Fruit fly (Drosophila melanogaster) whole organism, wandering third instar larva: ENCODE measurements around the gene CG1607.

Source experiments
- Abd-B ChIP-seq: fragments of >200 bp; optimal IDR thresholded peaks from 2 replicates; lab custom pipeline; 2017; ENCODE audit warnings: missing biosample characterization, missing genetic modification characterization
- CG32264 ChIP-seq: fragments of 200-800 bp; sonication (Bioruptor generic); optimal IDR thresholded peaks from 2 replicates; lab custom pipeline; 2016; ENCODE audit warnings: missing biosample characterization, missing genetic modification characterization
- CG9705 ChIP-seq: fragments of 200-800 bp; sonication (Bioruptor generic); optimal IDR thresholded peaks from 2 replicates; lab custom pipeline; 2018; ENCODE audit warnings: missing biosample characterization, mild to moderate bottlenecking, missing genetic modification characterization
- CrebA ChIP-seq: fragments of 200-800 bp; sonication (Bioruptor generic); optimal IDR thresholded peaks from 2 replicates; lab custom pipeline; 2016; ENCODE audit warnings: missing biosample characterization, mild to moderate bottlenecking, missing genetic modification characterization, borderline replicate concordance
- Dfd ChIP-seq: fragments of >200 bp; optimal IDR thresholded peaks from 2 replicates; lab custom pipeline; 2017; ENCODE audit warnings: missing biosample characterization, missing genetic modification characterization
- Dif ChIP-seq: fragments of 200-275, 200-300 bp; sonication (Bioruptor generic); optimal IDR thresholded peaks from 2 replicates; lab custom pipeline; 2018; ENCODE audit warnings: missing biosample characterization, missing genetic modification characterization; ENCODE audit not compliant: partially characterized antibody
- GATAd ChIP-seq: sonication (Bioruptor generic); optimal IDR thresholded peaks from 2 replicates; lab custom pipeline; 2016; ENCODE audit warnings: missing biosample characterization, missing genetic modification characterization
- HLH106 ChIP-seq: fragments of 200-800 bp; optimal IDR thresholded peaks from 3 replicates; lab custom pipeline; 2019; ENCODE audit warnings: missing biosample characterization, mild to moderate bottlenecking, missing genetic modification characterization, moderate library complexity
- Hnf4 ChIP-seq: fragments of 200-800 bp; sonication (Bioruptor generic); optimal IDR thresholded peaks from 2 replicates; lab custom pipeline; 2016; ENCODE audit warnings: missing biosample characterization, mild to moderate bottlenecking, missing genetic modification characterization
- Hr78 ChIP-seq: fragments of >200 bp; optimal IDR thresholded peaks from 2 replicates; lab custom pipeline; 2017; ENCODE audit warnings: missing biosample characterization, missing genetic modification characterization
- Hr83 ChIP-seq: fragments of 200-300 bp; sonication (Bioruptor generic); optimal IDR thresholded peaks from 2 replicates; lab custom pipeline; 2016; ENCODE audit warnings: missing biosample characterization, mild to moderate bottlenecking, missing genetic modification characterization, moderate library complexity; ENCODE audit not compliant: poor library complexity, severe bottlenecking
- Jra ChIP-seq: sonication (Bioruptor generic); optimal IDR thresholded peaks from 2 replicates; lab custom pipeline; 2016; ENCODE audit warnings: missing biosample characterization, missing genetic modification characterization
- Mio ChIP-seq: sonication (Bioruptor generic); optimal IDR thresholded peaks from 2 replicates; lab custom pipeline; 2016; ENCODE audit warnings: missing biosample characterization, missing genetic modification characterization
- Myc ChIP-seq: fragments of >200 bp; optimal IDR thresholded peaks from 2 replicates; lab custom pipeline; 2017
- N ChIP-seq: fragments of >200 bp; optimal IDR thresholded peaks from 2 replicates; lab custom pipeline; 2018; ENCODE audit warnings: missing biosample characterization, missing external identifiers, missing genetic modification characterization
- OdsH ChIP-seq: fragments of 200-800 bp; sonication (Bioruptor generic); optimal IDR thresholded peaks from 2 replicates; lab custom pipeline; 2016; ENCODE audit warnings: missing biosample characterization, mild to moderate bottlenecking, missing genetic modification characterization
- Rel ChIP-seq, 2 experiments: fragments of 200-800 bp; sonication (Bioruptor generic) in 1 of 2; optimal IDR thresholded peaks; 2 replicates in 1 of 2; 3 replicates in 1 of 2; lab custom pipeline; 2016 to 2019; ENCODE audit warnings: mild to moderate bottlenecking in 2 of 2, missing biosample characterization in 2 of 2, missing genetic modification characterization in 2 of 2, moderate library complexity in 1 of 2
- Sp1 ChIP-seq: fragments of 200-800 bp; sonication (Bioruptor generic); optimal IDR thresholded peaks from 3 replicates; lab custom pipeline; 2019; ENCODE audit warnings: missing biosample characterization, mild to moderate bottlenecking, missing genetic modification characterization, moderate library complexity
- Vsx2 ChIP-seq: fragments of 200-300, 225-300 bp; sonication (Bioruptor generic); optimal IDR thresholded peaks from 2 replicates; lab custom pipeline; 2018; ENCODE audit warnings: missing biosample characterization, missing genetic modification characterization; ENCODE audit not compliant: partially characterized antibody
- br ChIP-seq: fragments of 200-800 bp; sonication (Bioruptor generic); optimal IDR thresholded peaks from 2 replicates; lab custom pipeline; 2016; ENCODE audit warnings: missing biosample characterization, missing genetic modification characterization
- brk ChIP-seq: fragments of 200-800 bp; sonication (Bioruptor generic); optimal IDR thresholded peaks from 2 replicates; lab custom pipeline; 2016; ENCODE audit warnings: missing biosample characterization, mild to moderate bottlenecking, missing genetic modification characterization
- dl ChIP-seq, 2 experiments: fragments of 175-275, 200-275 bp in 1 of 2; fragments of 200-275 bp in 1 of 2; sonication (Bioruptor generic); optimal IDR thresholded peaks; lab custom pipeline; 2018; ENCODE audit warnings: mild to moderate bottlenecking in 2 of 2, missing biosample characterization in 2 of 2, missing genetic modification characterization in 2 of 2, moderate library complexity in 2 of 2; ENCODE audit not compliant: partially characterized antibody in 2 of 2, insufficient read depth in 1 of 2
- dmrt93B ChIP-seq: fragments of 200-800 bp; sonication (Bioruptor generic); optimal IDR thresholded peaks from 2 replicates; lab custom pipeline; 2018; ENCODE audit warnings: missing biosample characterization, mild to moderate bottlenecking, missing genetic modification characterization
- dsf ChIP-seq: sonication (Bioruptor generic); optimal IDR thresholded peaks from 2 replicates; lab custom pipeline; 2016; ENCODE audit warnings: missing biosample characterization, missing genetic modification characterization, borderline replicate concordance
- ey ChIP-seq: fragments of 200-800 bp; sonication (Bioruptor generic); optimal IDR thresholded peaks from 2 replicates; lab custom pipeline; 2016; ENCODE audit warnings: missing biosample characterization, missing genetic modification characterization
- foxo ChIP-seq, 2 experiments: fragments of 200-800 bp; sonication (Bioruptor generic); optimal IDR thresholded peaks; 2 replicates in 1 of 2; 3 replicates in 1 of 2; lab custom pipeline; 2016 to 2017; ENCODE audit warnings: missing biosample characterization in 2 of 2, missing genetic modification characterization in 2 of 2
- fru ChIP-seq: fragments of 200-800 bp; sonication (Bioruptor generic); optimal IDR thresholded peaks from 3 replicates; lab custom pipeline; 2016; ENCODE audit warnings: missing biosample characterization, mild to moderate bottlenecking, missing genetic modification characterization
- h ChIP-seq: fragments of 200-800 bp; sonication (Bioruptor generic); optimal IDR thresholded peaks from 3 replicates; lab custom pipeline; 2016; ENCODE audit warnings: missing biosample characterization, mild to moderate bottlenecking, missing genetic modification characterization
- jim ChIP-seq: fragments of 175-275, 200-325 bp; sonication (Bioruptor generic); optimal IDR thresholded peaks from 2 replicates; lab custom pipeline; 2016; ENCODE audit warnings: missing biosample characterization, mild to moderate bottlenecking, missing genetic modification characterization
- lola ChIP-seq: fragments of >200 bp; optimal IDR thresholded peaks from 2 replicates; lab custom pipeline; 2017; ENCODE audit warnings: missing biosample characterization, missing genetic modification characterization
- pan ChIP-seq: fragments of >200 bp; optimal IDR thresholded peaks from 2 replicates; lab custom pipeline; 2017
- psq ChIP-seq: fragments of 200-800 bp; sonication (Bioruptor generic); optimal IDR thresholded peaks from 3 replicates; lab custom pipeline; 2017; ENCODE audit warnings: missing biosample characterization, mild to moderate bottlenecking, missing genetic modification characterization, moderate library complexity
- rgr ChIP-seq: fragments of 200-800 bp; sonication (Bioruptor generic); optimal IDR thresholded peaks from 3 replicates; lab custom pipeline; 2016; ENCODE audit warnings: missing biosample characterization, mild to moderate bottlenecking, missing genetic modification characterization
- sage ChIP-seq: fragments of 200-800 bp; sonication (Bioruptor generic); optimal IDR thresholded peaks from 2 replicates; lab custom pipeline; 2016; ENCODE audit warnings: missing biosample characterization, mild to moderate bottlenecking, missing genetic modification characterization
- sv ChIP-seq: fragments of 200-800 bp; sonication (Bioruptor generic); optimal IDR thresholded peaks from 3 replicates; lab custom pipeline; 2016; ENCODE audit warnings: missing biosample characterization, missing genetic modification characterization
- tai ChIP-seq: sonication (Bioruptor generic); optimal IDR thresholded peaks from 2 replicates; lab custom pipeline; 2016; ENCODE audit warnings: missing biosample characterization, missing genetic modification characterization
- usp ChIP-seq: fragments of >200 bp; optimal IDR thresholded peaks from 2 replicates; lab custom pipeline; 2017; ENCODE audit warnings: missing biosample characterization, missing genetic modification characterization
- woc ChIP-seq: sonication (Bioruptor generic); optimal IDR thresholded peaks from 2 replicates; lab custom pipeline; 2016; ENCODE audit warnings: missing biosample characterization, mild to moderate bottlenecking, missing genetic modification characterization

CG1607 gene

dm6 chr3R:31381216-31381688 is 657 bp upstream of the CG1607 start (continued):
- TF ChIP-seq br (GFP tag; lab: Kevin White, UChicago), result peak; percentile 80
- TF ChIP-seq jim, result no peak
- no peak for TF ChIP-seq dmrt93B (GFP tag; lab: Kevin White, UChicago)
- no peak for TF ChIP-seq lola (GFP tag; lab: Kevin White, UChicago)
- TF ChIP-seq Hr83, result no peak
- peak; percentile 84 for TF ChIP-seq fru

- TF ChIP-seq pan (lab: Kevin White, UChicago), result no peak
- peak; percentile 49 for TF ChIP-seq Rel (GFP tag; optimal IDR thresholded peaks at IDR 0.05; lab: Kevin White, UChicago)
- peak; percentile 86 for TF ChIP-seq Rel (tag; optimal IDR thresholded peaks at IDR 0.05; lab: Kevin White, UChicago)
- TF ChIP-seq CG9705, result peak; percentile 88
- peak; percentile 96 for TF ChIP-seq Sp1 (GFP tag; lab: Kevin White, UChicago)
- TF ChIP-seq Dfd (GFP tag; lab: Kevin White, UChicago), result no peak
- TF ChIP-seq dmrt93B (GFP tag; lab: Kevin White, UChicago), result peak; percentile 97
- TF ChIP-seq jim, result peak; percentile 47
- peak; percentile 96 for TF ChIP-seq CG32264 (GFP tag; lab: Kevin White, UChicago)
- peak; percentile 91 for TF ChIP-seq sage (GFP tag; lab: Kevin White, UChicago)
- peak; percentile 99 for TF ChIP-seq rgr (GFP tag; lab: Kevin White, UChicago)
- peak; percentile 40 for TF ChIP-seq Dif
- TF ChIP-seq foxo (GFP tag; optimal IDR thresholded peaks at IDR 0.05; lab: Kevin White, UChicago), result peak; percentile 91 to 99
- TF ChIP-seq fru, result peak; percentile 99
- TF ChIP-seq dsf (GFP tag; lab: Kevin White, UChicago), result peak; percentile 85
- TF ChIP-seq h (GFP tag; lab: Kevin White, UChicago), result peak; percentile 99
- peak; percentile 86 for TF ChIP-seq Mio (GFP tag; lab: Kevin White, UChicago)
- TF ChIP-seq Hnf4 (GFP tag; lab: Kevin White, UChicago), result peak; percentile 98
- peak; percentile 99 for TF ChIP-seq OdsH (GFP tag; lab: Kevin White, UChicago)
- peak; percentile 88 for TF ChIP-seq Hr83
- TF ChIP-seq GATAd (GFP tag; lab: Kevin White, UChicago), result peak; percentile 87
- peak; percentile 97 for TF ChIP-seq psq (GFP tag; lab: Kevin White, UChicago)
- peak; percentile 93 for TF ChIP-seq brk (GFP tag; lab: Kevin White, UChicago)
- peak; percentile 99 for TF ChIP-seq br (GFP tag; lab: Kevin White, UChicago)
- TF ChIP-seq HLH106 (tag; lab: Kevin White, UChicago), result peak; percentile 98
- peak; percentile 93 for TF ChIP-seq Jra (GFP tag; lab: Kevin White, UChicago)
- peak; percentile 89 for TF ChIP-seq CrebA (GFP tag; lab: Kevin White, UChicago)
- peak; percentile 91 for TF ChIP-seq tai (GFP tag; lab: Kevin White, UChicago)
- TF ChIP-seq N (GFP tag; lab: Kevin White, UChicago), result no peak
- peak; percentile 55 for TF ChIP-seq Vsx2 (GFP tag; lab: Kevin White, UChicago)
- no peak for TF ChIP-seq Abd-B (GFP tag; lab: Kevin White, UChicago)
- TF ChIP-seq dl (GFP tag; optimal IDR thresholded peaks at IDR 0.05; lab: Kevin White, UChicago; ENCODE audit: insufficient read depth in 1 of 2, partially characterized antibody in 2 of 2), result no peak
- no peak for TF ChIP-seq lola (GFP tag; lab: Kevin White, UChicago)
- TF ChIP-seq woc (GFP tag; lab: Kevin White, UChicago), result peak; percentile 98
- peak; percentile 98 for TF ChIP-seq sv (GFP tag; lab: Kevin White, UChicago)
- no peak for TF ChIP-seq usp
- TF ChIP-seq Myc (lab: Kevin White, UChicago), result peak; percentile 70
- TF ChIP-seq ey (GFP tag; lab: Kevin White, UChicago), result peak; percentile 99
- TF ChIP-seq Hr78 (GFP tag; lab: Kevin White, UChicago), result no peak
Observed at dm6 chr3R:31384108-31384507, 2.2 kb downstream of the CG1607 start.
